Worm (Caenorhabditis elegans) whole organism, L3 larva: Measurements from ENCODE around the gene F44G4.7.
A peak's percentile ranks its signal among the peaks of the same experiment; 100 is the strongest.

Experiments used
- ZK546.5 ChIP-seq: sonication (generic microtip); optimal IDR thresholded peaks from 2 replicates; lab custom pipeline; 2017; ENCODE audit warnings: missing biosample characterization, missing genetic modification characterization
- aly-2 ChIP-seq: fragments of 150-350 bp; optimal IDR thresholded peaks from 2 replicates; lab custom pipeline; 2014; ENCODE audit warnings: missing biosample characterization, missing genetic modification characterization
- ceh-16 ChIP-seq: sonication (generic microtip); optimal IDR thresholded peaks from 2 replicates; lab custom pipeline; 2017; ENCODE audit warnings: missing biosample characterization, missing genetic modification characterization
- ceh-28 ChIP-seq: fragments of 150-350 bp; optimal IDR thresholded peaks from 2 replicates; lab custom pipeline; 2014; ENCODE audit warnings: missing biosample characterization, missing genetic modification reagents, missing genetic modification characterization
- ceh-82 ChIP-seq: fragments of 150-350 bp; optimal IDR thresholded peaks from 2 replicates; lab custom pipeline; 2014; ENCODE audit warnings: missing biosample characterization, missing genetic modification characterization
- ceh-9 ChIP-seq: sonication (generic microtip); optimal IDR thresholded peaks from 2 replicates; lab custom pipeline; 2018; ENCODE audit warnings: missing biosample characterization, missing genetic modification characterization
- egl-27 ChIP-seq: sonication (generic microtip); optimal IDR thresholded peaks from 4 replicates; lab custom pipeline; 2017; ENCODE audit warnings: missing biosample characterization, missing genetic modification reagents, missing genetic modification characterization
- egl-5 ChIP-seq: fragments of 150-350 bp; optimal IDR thresholded peaks from 2 replicates; lab custom pipeline; 2017; ENCODE audit warnings: missing biosample characterization, missing genetic modification reagents, missing genetic modification characterization, inconsistent platforms
- elt-1 ChIP-seq: fragments of 150-350 bp; optimal IDR thresholded peaks from 2 replicates; lab custom pipeline; 2014; ENCODE audit warnings: missing biosample characterization, missing genetic modification characterization
- elt-2 ChIP-seq: sonication (generic microtip); optimal IDR thresholded peaks from 2 replicates; lab custom pipeline; 2016; ENCODE audit warnings: missing genetic modification reagents, mild to moderate bottlenecking, missing genetic modification characterization, missing compliant biosample characterization
- fkh-10 ChIP-seq: sonication (generic microtip); optimal IDR thresholded peaks from 2 replicates; lab custom pipeline; 2017; ENCODE audit warnings: missing biosample characterization, missing genetic modification reagents, missing genetic modification characterization
- fkh-2 ChIP-seq: fragments of 150-350 bp; optimal IDR thresholded peaks from 2 replicates; lab custom pipeline; 2014; ENCODE audit warnings: missing biosample characterization, missing genetic modification reagents, missing genetic modification characterization
- fos-1 ChIP-seq: fragments of 150-350 bp; optimal IDR thresholded peaks from 2 replicates; lab custom pipeline; 2014; ENCODE audit warnings: missing biosample characterization, missing genetic modification characterization
- hmg-11 ChIP-seq: sonication (generic microtip); optimal IDR thresholded peaks from 2 replicates; lab custom pipeline; 2016; ENCODE audit warnings: missing genetic modification characterization, missing compliant biosample characterization
- lin-15B ChIP-seq: fragments of 150-350 bp; optimal IDR thresholded peaks from 2 replicates; lab custom pipeline; 2014; ENCODE audit warnings: missing biosample characterization, missing genetic modification characterization
- lsy-12 ChIP-seq: sonication (generic microtip); optimal IDR thresholded peaks from 2 replicates; lab custom pipeline; 2016; ENCODE audit warnings: mild to moderate bottlenecking, missing genetic modification characterization, missing compliant biosample characterization
- mdl-1 ChIP-seq: fragments of 150-350 bp; optimal IDR thresholded peaks from 2 replicates; lab custom pipeline; 2014; ENCODE audit warnings: missing biosample characterization, missing genetic modification characterization
- nfya-1 ChIP-seq: sonication (generic microtip); optimal IDR thresholded peaks from 2 replicates; lab custom pipeline; 2017; ENCODE audit warnings: missing genetic modification characterization, mild to moderate bottlenecking, missing compliant biosample characterization, antibody characterized with exemption, moderate library complexity; ENCODE audit not compliant: insufficient read depth
- nhr-11 ChIP-seq: fragments of 150-350 bp; optimal IDR thresholded peaks from 2 replicates; lab custom pipeline; 2014; ENCODE audit warnings: missing biosample characterization, missing genetic modification characterization
- nhr-12 ChIP-seq: fragments of 150-350 bp; optimal IDR thresholded peaks from 2 replicates; lab custom pipeline; 2014; ENCODE audit warnings: missing biosample characterization, missing genetic modification characterization
- nhr-23 ChIP-seq: fragments of 150-350 bp; optimal IDR thresholded peaks from 2 replicates; lab custom pipeline; 2014; ENCODE audit warnings: missing biosample characterization, missing genetic modification reagents, missing genetic modification characterization
- nhr-43 ChIP-seq: sonication (generic microtip); optimal IDR thresholded peaks from 2 replicates; lab custom pipeline; 2016; ENCODE audit warnings: mild to moderate bottlenecking, missing genetic modification characterization, missing compliant biosample characterization; ENCODE audit not compliant: poor library complexity, severe bottlenecking
- nhr-76 ChIP-seq: fragments of 150-350 bp; sonication (generic microtip); optimal IDR thresholded peaks from 5 replicates; lab custom pipeline; 2014; ENCODE audit warnings: missing biosample characterization, missing genetic modification characterization
- nhr-77 ChIP-seq: fragments of 150-350 bp; optimal IDR thresholded peaks from 2 replicates; lab custom pipeline; 2014; ENCODE audit warnings: missing biosample characterization, missing genetic modification characterization
- pha-4 ChIP-seq: fragments of 150-350 bp; optimal IDR thresholded peaks from 2 replicates; lab custom pipeline; 2014; ENCODE audit warnings: missing biosample characterization, missing genetic modification reagents, missing genetic modification characterization
- pqm-1 ChIP-seq: fragments of 150-350 bp; optimal IDR thresholded peaks from 2 replicates; lab custom pipeline; 2017; ENCODE audit warnings: missing biosample characterization, missing genetic modification characterization, inconsistent platforms
- snpc-4 ChIP-seq: fragments of 150-350 bp; optimal IDR thresholded peaks from 2 replicates; lab custom pipeline; 2014; ENCODE audit warnings: missing biosample characterization, missing genetic modification characterization
- unc-39 ChIP-seq: sonication (generic microtip); optimal IDR thresholded peaks from 4 replicates; lab custom pipeline; 2017; ENCODE audit warnings: missing biosample characterization, missing genetic modification characterization
- zag-1 ChIP-seq: fragments of 150-350 bp; optimal IDR thresholded peaks from 2 replicates; lab custom pipeline; 2014; ENCODE audit warnings: missing biosample characterization, missing genetic modification characterization
- ztf-4 ChIP-seq: fragments of 150-350 bp; optimal IDR thresholded peaks from 2 replicates; lab custom pipeline; 2014; ENCODE audit warnings: missing biosample characterization, missing genetic modification characterization

Gene F44G4.7

ce11 chrII:9013341-9013740, 8.4 kb upstream of the F44G4.7 start:
- TF ChIP-seq nfya-1 (tag; lab: Kevin White, UChicago): peak; percentile 52
- TF ChIP-seq pha-4 (tag; lab: Kevin White, UChicago): peak; percentile 73
- TF ChIP-seq ceh-9 (tag; lab: Kevin White, UChicago): no peak

DNA sequence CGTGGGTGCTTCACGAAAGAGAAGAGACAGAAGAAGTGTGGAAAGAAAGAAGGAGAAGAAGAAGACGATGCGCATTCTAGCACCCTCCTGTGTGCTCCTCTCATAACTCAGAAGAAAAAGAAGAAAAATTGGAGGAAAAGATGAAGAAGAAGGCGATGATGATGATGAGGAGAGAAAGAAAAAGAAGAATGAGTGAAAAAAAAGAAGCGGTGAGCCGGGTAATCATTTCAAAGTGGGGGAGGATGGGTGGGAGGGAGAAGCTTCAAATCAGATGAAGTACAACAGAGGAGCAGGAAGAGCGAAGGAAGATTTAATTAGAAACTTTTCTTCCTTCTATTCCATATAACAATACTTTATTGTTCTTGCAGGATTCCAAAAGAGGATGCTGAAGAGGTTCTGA, 5.7 kb upstream of the F44G4.7 start:
- TF ChIP-seq lin-15B: no peak
- TF ChIP-seq ceh-28 (tag; lab: Kevin White, UChicago): no peak
- peak; percentile 5 for TF ChIP-seq nfya-1 (tag; lab: Kevin White, UChicago)
- TF ChIP-seq zag-1 (tag; lab: Kevin White, UChicago): no peak
- no peak for TF ChIP-seq elt-1 (tag; lab: Kevin White, UChicago)
- TF ChIP-seq nhr-12 (tag; lab: Kevin White, UChicago): no peak
- no peak for TF ChIP-seq lsy-12 (tag; lab: Kevin White, UChicago)
- TF ChIP-seq fkh-10 (GFP tag; lab: Kevin White, UChicago): peak; percentile 41

ce11 chrII:9009976-9010702, 5.2 kb upstream of the F44G4.7 start:
- TF ChIP-seq fkh-10 (GFP tag; lab: Kevin White, UChicago) (no peak), hmg-11 (no peak), elt-2 (tag; lab: Kevin White, UChicago) (peak; percentile 36)

DNA sequence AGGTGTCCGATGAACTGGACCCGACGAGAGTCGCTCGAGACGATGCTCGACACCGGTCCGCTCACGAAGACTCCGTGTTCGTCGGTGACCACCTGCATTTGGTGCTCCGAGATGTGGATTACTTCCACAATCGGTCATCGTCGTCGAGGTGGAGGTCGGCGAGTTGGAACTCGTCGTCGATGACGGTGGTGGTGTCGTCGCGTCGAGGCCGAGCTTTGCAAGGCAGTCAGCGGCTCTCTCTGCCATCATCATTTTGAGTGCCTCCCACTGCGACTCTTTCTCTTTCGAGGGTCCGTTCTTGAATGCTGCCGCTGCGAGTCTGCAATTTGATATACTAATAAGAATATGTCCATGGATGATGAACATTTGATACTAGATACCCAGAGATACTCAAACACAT, 2.8 kb upstream of the F44G4.7 start:
- no peak for TF ChIP-seq elt-1 (tag; lab: Kevin White, UChicago)
- TF ChIP-seq egl-5: no peak

ce11 chrII:9001743-9002222, 3.2 kb downstream of the F44G4.7 start, which contains the start of gene F44G4.6:
TSS of gene F44G4.6 (minus strand) at chrII:9001793.
- TF ChIP-seq nhr-43 (tag; lab: Kevin White, UChicago): no peak
- TF ChIP-seq egl-27 (tag; lab: Kevin White, UChicago): no peak
- no peak for TF ChIP-seq pqm-1 (tag; lab: Kevin White, UChicago)
- TF ChIP-seq nhr-11 (tag; lab: Kevin White, UChicago): no peak
- no peak for TF ChIP-seq nhr-23 (tag; lab: Kevin White, UChicago)
- no peak for TF ChIP-seq ztf-4
- no peak for TF ChIP-seq aly-2 (tag; lab: Kevin White, UChicago)
- TF ChIP-seq hmg-11: no peak
- TF ChIP-seq ZK546.5 (tag; lab: Kevin White, UChicago): no peak
- TF ChIP-seq fkh-2 (tag; lab: Kevin White, UChicago): no peak
- no peak for TF ChIP-seq elt-2 (tag; lab: Kevin White, UChicago)
- TF ChIP-seq nhr-77 (tag; lab: Kevin White, UChicago): no peak
- TF ChIP-seq nhr-76: no peak
- no peak for TF ChIP-seq egl-5
- TF ChIP-seq unc-39 (tag; lab: Kevin White, UChicago): no peak
- no peak for TF ChIP-seq fos-1 (tag; lab: Kevin White, UChicago)
- no peak for TF ChIP-seq fkh-10 (GFP tag; lab: Kevin White, UChicago)
- TF ChIP-seq mdl-1 (tag; lab: Kevin White, UChicago): no peak
- no peak for TF ChIP-seq ceh-82 (tag; lab: Kevin White, UChicago)
- TF ChIP-seq lsy-12 (tag; lab: Kevin White, UChicago): no peak

DNA sequence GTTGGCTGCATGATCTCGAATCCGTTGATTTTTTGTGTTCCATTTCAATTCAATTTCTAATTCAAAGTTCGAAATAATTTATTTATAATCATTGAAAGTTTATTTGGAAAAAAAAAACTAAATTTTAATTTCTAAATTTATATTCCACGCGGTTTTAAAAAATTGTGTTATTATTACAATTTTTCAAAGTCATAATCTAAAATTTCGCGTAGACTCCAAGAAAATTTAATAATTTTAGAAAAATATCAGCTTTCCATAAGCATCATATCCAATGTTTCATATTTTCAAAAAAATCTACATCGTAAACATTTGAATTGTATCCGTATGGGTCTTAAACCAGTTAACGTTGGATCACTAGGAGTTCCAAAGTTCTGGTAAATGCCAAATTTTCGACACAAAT, 4.6 kb downstream of the F44G4.7 start, which contains the start of gene F44G4.5:
TSS of gene F44G4.5 (minus strand) at position 101 of the 400 bp plus-strand sequence.
- TF ChIP-seq ceh-16 (no peak), pqm-1 (tag; lab: Kevin White, UChicago) (no peak), unc-39 (tag; lab: Kevin White, UChicago) (no peak), mdl-1 (tag; lab: Kevin White, UChicago) (no peak), snpc-4 (no peak), lsy-12 (tag; lab: Kevin White, UChicago) (no peak), nfya-1 (tag; lab: Kevin White, UChicago) (no peak), fkh-2 (tag; lab: Kevin White, UChicago) (no peak)
- TF ChIP-seq, all 47 proteins: peak for 0
